Fruit fly (Drosophila melanogaster) whole organism, embryonic: ENCODE data around the gene Tcs3.
A peak's percentile ranks its signal among the peaks of the same experiment; 100 is the strongest.

ENCODE experiments used
- Antp ChIP-seq: fragments of 200-800 bp; sonication (Bioruptor generic); optimal IDR thresholded peaks from 3 replicates; lab custom pipeline; 2016; ENCODE audit warnings: missing biosample characterization, missing genetic modification characterization
- CG1233 ChIP-seq: fragments of 200-800 bp; sonication (Bioruptor generic); optimal IDR thresholded peaks from 4 replicates; lab custom pipeline; 2018; ENCODE audit warnings: missing biosample characterization, mild to moderate bottlenecking, missing genetic modification characterization
- CG12391 ChIP-seq: fragments of 200-800 bp; sonication (Bioruptor generic); optimal IDR thresholded peaks from 3 replicates; lab custom pipeline; 2018; ENCODE audit warnings: missing biosample characterization, mild to moderate bottlenecking, missing genetic modification characterization, moderate library complexity
- CG14441 ChIP-seq: fragments of 200-800 bp; sonication (Bioruptor generic); IDR thresholded peaks from 2 replicates; pipeline ENCODE4 v1.3.6; 2022; ENCODE audit warnings: missing biosample characterization, missing genetic modification characterization
- CG14710 ChIP-seq: fragments of 200-800 bp; sonication (Bioruptor generic); optimal IDR thresholded peaks from 3 replicates; lab custom pipeline; 2019; ENCODE audit warnings: missing biosample characterization, mild to moderate bottlenecking, missing genetic modification characterization, moderate library complexity
- CG15269 ChIP-seq: fragments of 200-800 bp; sonication (Bioruptor generic); optimal IDR thresholded peaks from 2 replicates; lab custom pipeline; 2018; ENCODE audit warnings: missing biosample characterization, mild to moderate bottlenecking, missing genetic modification characterization, moderate library complexity
- CG16813 ChIP-seq: fragments of 200-800 bp; sonication (Bioruptor generic); IDR thresholded peaks from 3 replicates; pipeline ENCODE4 v1.3.6; 2022; ENCODE audit warnings: missing biosample characterization, missing genetic modification characterization; ENCODE audit not compliant: partially characterized antibody
- CG16863 ChIP-seq: fragments of 200-800 bp; sonication (Bioruptor generic); optimal IDR thresholded peaks from 3 replicates; lab custom pipeline; 2016; ENCODE audit warnings: missing biosample characterization, missing genetic modification characterization
- CG17361 ChIP-seq: fragments of 200-800 bp; sonication (Bioruptor generic); IDR thresholded peaks from 3 replicates; pipeline ENCODE4 v1.3.6; 2022; ENCODE audit warnings: missing biosample characterization, missing genetic modification characterization
- CG17385 ChIP-seq: fragments of 200-800 bp; sonication (Bioruptor generic); optimal IDR thresholded peaks from 3 replicates; lab custom pipeline; 2018; ENCODE audit warnings: missing biosample characterization, mild to moderate bottlenecking, missing genetic modification characterization
- CG18262 ChIP-seq: fragments of 200-800 bp; optimal IDR thresholded peaks from 3 replicates; lab custom pipeline; 2019; ENCODE audit warnings: missing biosample characterization, mild to moderate bottlenecking, missing genetic modification characterization, moderate library complexity
- CG2678 ChIP-seq: fragments of 200-800 bp; sonication (Bioruptor generic); optimal IDR thresholded peaks from 3 replicates; lab custom pipeline; 2019; ENCODE audit warnings: missing biosample characterization, mild to moderate bottlenecking, missing genetic modification characterization, moderate library complexity
- CG2712 ChIP-seq: fragments of 200-800 bp; optimal IDR thresholded peaks from 3 replicates; lab custom pipeline; 2019; ENCODE audit warnings: missing biosample characterization, mild to moderate bottlenecking, missing genetic modification characterization, moderate library complexity
- CG32772 ChIP-seq: fragments of 200-800 bp; sonication (Bioruptor generic); IDR thresholded peaks from 2 replicates; pipeline ENCODE4 v1.3.6; 2022; ENCODE audit warnings: missing biosample characterization, missing genetic modification characterization
- CG7839 ChIP-seq: fragments of 200-800 bp; sonication (Bioruptor generic); optimal IDR thresholded peaks from 3 replicates; lab custom pipeline; 2018; ENCODE audit warnings: missing biosample characterization, mild to moderate bottlenecking, missing genetic modification characterization, moderate library complexity
- CG9727 ChIP-seq: fragments of 200-800 bp; sonication (Bioruptor generic); optimal IDR thresholded peaks from 3 replicates; lab custom pipeline; 2017; ENCODE audit warnings: missing biosample characterization, mild to moderate bottlenecking, missing genetic modification characterization
- CoRest ChIP-seq: fragments of 200-800 bp; sonication (Bioruptor generic); optimal IDR thresholded peaks from 3 replicates; lab custom pipeline; 2018; ENCODE audit warnings: missing biosample characterization, mild to moderate bottlenecking, missing genetic modification characterization, moderate library complexity
- D ChIP-seq, 2 experiments: fragments of 200-800 bp in 1 of 2; fragments of >200 bp in 1 of 2; sonication (Bioruptor generic) in 1 of 2; optimal IDR thresholded peaks; 2 replicates in 1 of 2; 3 replicates in 1 of 2; lab custom pipeline; 2017; ENCODE audit warnings: mild to moderate bottlenecking in 1 of 2, missing biosample characterization in 1 of 2, missing genetic modification characterization in 1 of 2, missing genetic modification reagents in 1 of 2
- HLH4C ChIP-seq: fragments of 200-800 bp; sonication (Bioruptor generic); IDR thresholded peaks from 3 replicates; pipeline ENCODE4 v1.3.6; 2022; ENCODE audit warnings: missing biosample characterization, missing genetic modification characterization; ENCODE audit not compliant: partially characterized antibody
- Hr51 ChIP-seq, 2 experiments: fragments of 200-800 bp; sonication (Bioruptor generic); optimal IDR thresholded peaks; 2 replicates in 1 of 2; 3 replicates in 1 of 2; lab custom pipeline; 2016 to 2018; ENCODE audit warnings: missing biosample characterization in 2 of 2, missing genetic modification characterization in 2 of 2, mild to moderate bottlenecking in 1 of 2, moderate library complexity in 1 of 2
- Jarid2 ChIP-seq: fragments of 200-800 bp; sonication (Bioruptor generic); optimal IDR thresholded peaks from 3 replicates; lab custom pipeline; 2017; ENCODE audit warnings: mild to moderate bottlenecking, missing biosample characterization, missing genetic modification reagents, missing genetic modification characterization
- Meics ChIP-seq: fragments of 200-800 bp; sonication (Bioruptor generic); optimal IDR thresholded peaks from 2 replicates; lab custom pipeline; 2017; ENCODE audit warnings: missing biosample characterization, mild to moderate bottlenecking, missing genetic modification characterization
- Six4 ChIP-seq: fragments of 200-800 bp; sonication (Bioruptor generic); optimal IDR thresholded peaks from 2 replicates; lab custom pipeline; 2016; ENCODE audit warnings: missing biosample characterization, missing genetic modification characterization
- Sox100B ChIP-seq: fragments of 200-800 bp; sonication (Bioruptor generic); optimal IDR thresholded peaks from 3 replicates; lab custom pipeline; 2018; ENCODE audit warnings: missing biosample characterization, mild to moderate bottlenecking, missing genetic modification characterization
- Spps ChIP-seq: fragments of 200-800 bp; sonication (Bioruptor generic); optimal IDR thresholded peaks from 2 replicates; lab custom pipeline; 2018; ENCODE audit warnings: missing biosample characterization, mild to moderate bottlenecking, missing genetic modification characterization
- Vsx1 ChIP-seq: fragments of 200-800 bp; sonication (Bioruptor generic); optimal IDR thresholded peaks from 2 replicates; lab custom pipeline; 2017; ENCODE audit warnings: missing biosample characterization, mild to moderate bottlenecking, missing genetic modification characterization, missing genetic modification reagents
- bcd ChIP-seq: fragments of 200-800 bp; sonication (Bioruptor generic); optimal IDR thresholded peaks from 2 replicates; lab custom pipeline; 2017; ENCODE audit warnings: missing biosample characterization, mild to moderate bottlenecking, missing genetic modification characterization
- br ChIP-seq: fragments of >200 bp; optimal IDR thresholded peaks from 2 replicates; lab custom pipeline; 2017
- bsh ChIP-seq, 2 experiments: fragments of 200-800 bp; sonication (Bioruptor generic); optimal IDR thresholded peaks; 2 replicates each; lab custom pipeline; 2017 to 2018; ENCODE audit warnings: mild to moderate bottlenecking in 2 of 2, missing biosample characterization in 2 of 2, missing genetic modification characterization in 2 of 2, moderate library complexity in 1 of 2
- corto ChIP-seq: fragments of 200-800 bp; sonication (Bioruptor generic); optimal IDR thresholded peaks from 2 replicates; lab custom pipeline; 2016; ENCODE audit warnings: missing biosample characterization, mild to moderate bottlenecking, missing genetic modification characterization, moderate library complexity
- dmrt99B ChIP-seq: fragments of 200-800 bp; sonication (Bioruptor generic); optimal IDR thresholded peaks from 2 replicates; lab custom pipeline; 2018; ENCODE audit warnings: missing biosample characterization, mild to moderate bottlenecking, missing genetic modification characterization, moderate library complexity
- dysf ChIP-seq: fragments of 200-800 bp; sonication (Bioruptor generic); IDR thresholded peaks from 3 replicates; pipeline ENCODE4 v1.3.6; 2022; ENCODE audit warnings: missing biosample characterization, missing genetic modification characterization
- emc ChIP-seq: fragments of 200-800 bp; sonication (Bioruptor generic); optimal IDR thresholded peaks from 2 replicates; lab custom pipeline; 2016; ENCODE audit warnings: missing biosample characterization, missing genetic modification characterization
- grau ChIP-seq: fragments of 200-800 bp; optimal IDR thresholded peaks from 3 replicates; lab custom pipeline; 2019; ENCODE audit warnings: missing biosample characterization, mild to moderate bottlenecking, missing genetic modification characterization, moderate library complexity
- grn ChIP-seq: fragments of 200-800 bp; sonication (Bioruptor generic); optimal IDR thresholded peaks from 3 replicates; lab custom pipeline; 2017; ENCODE audit warnings: missing biosample characterization, missing genetic modification characterization
- her ChIP-seq: fragments of 200-800 bp; sonication (Bioruptor generic); optimal IDR thresholded peaks from 2 replicates; lab custom pipeline; 2016; ENCODE audit warnings: missing biosample characterization, missing genetic modification characterization
- ind ChIP-seq: fragments of 200-800 bp; sonication (Bioruptor generic); optimal IDR thresholded peaks from 3 replicates; lab custom pipeline; 2016; ENCODE audit warnings: missing biosample characterization, missing genetic modification characterization
- knrl ChIP-seq: fragments of 200-800 bp; sonication (Bioruptor generic); IDR thresholded peaks from 3 replicates; pipeline ENCODE4 v1.3.6; 2022; ENCODE audit warnings: missing biosample characterization, missing genetic modification characterization; ENCODE audit not compliant: partially characterized antibody
- lab ChIP-seq: fragments of 200-800 bp; sonication (Bioruptor generic); optimal IDR thresholded peaks from 3 replicates; lab custom pipeline; 2017; ENCODE audit warnings: missing biosample characterization, missing genetic modification characterization, mild to moderate bottlenecking, moderate library complexity, missing genetic modification reagents
- mirr ChIP-seq: fragments of 200-800 bp; sonication (Bioruptor generic); optimal IDR thresholded peaks from 3 replicates; lab custom pipeline; 2018; ENCODE audit warnings: missing biosample characterization, mild to moderate bottlenecking, missing genetic modification characterization
- nerfin-1 ChIP-seq: fragments of 200-800 bp; sonication (Bioruptor generic); optimal IDR thresholded peaks from 3 replicates; lab custom pipeline; 2019; ENCODE audit warnings: missing biosample characterization, mild to moderate bottlenecking, missing genetic modification characterization, moderate library complexity
- pan ChIP-seq, 4 experiments: fragments of >200 bp in 3 of 4; fragments of 200-800 bp in 1 of 4; sonication (Bioruptor generic) in 1 of 4; optimal IDR thresholded peaks in 3 of 4; IDR thresholded peaks in 1 of 4; 2 replicates each; pipeline versions ENCODE4 v1.3.6 to Lab custom; 2017 to 2022; ENCODE audit warnings: missing biosample characterization in 2 of 4, missing genetic modification characterization in 2 of 4, mixed read lengths in 1 of 4
- phol ChIP-seq: fragments of 200-800 bp; sonication (Bioruptor generic); optimal IDR thresholded peaks from 3 replicates; lab custom pipeline; 2018; ENCODE audit warnings: missing biosample characterization, mild to moderate bottlenecking, missing genetic modification characterization, moderate library complexity
- salm ChIP-seq: fragments of 200-800 bp; sonication (Bioruptor generic); optimal IDR thresholded peaks from 2 replicates; lab custom pipeline; 2018; ENCODE audit warnings: missing biosample characterization, mild to moderate bottlenecking, missing genetic modification characterization
- tgo ChIP-seq: fragments of 200-800 bp; sonication (Bioruptor generic); IDR thresholded peaks from 3 replicates; pipeline ENCODE4 v1.3.6; 2022; ENCODE audit warnings: missing biosample characterization, missing genetic modification characterization
- trem ChIP-seq: fragments of 200-800 bp; optimal IDR thresholded peaks from 3 replicates; lab custom pipeline; 2019; ENCODE audit warnings: missing biosample characterization, mild to moderate bottlenecking, missing genetic modification characterization, moderate library complexity

Tcs3 gene

DNA sequence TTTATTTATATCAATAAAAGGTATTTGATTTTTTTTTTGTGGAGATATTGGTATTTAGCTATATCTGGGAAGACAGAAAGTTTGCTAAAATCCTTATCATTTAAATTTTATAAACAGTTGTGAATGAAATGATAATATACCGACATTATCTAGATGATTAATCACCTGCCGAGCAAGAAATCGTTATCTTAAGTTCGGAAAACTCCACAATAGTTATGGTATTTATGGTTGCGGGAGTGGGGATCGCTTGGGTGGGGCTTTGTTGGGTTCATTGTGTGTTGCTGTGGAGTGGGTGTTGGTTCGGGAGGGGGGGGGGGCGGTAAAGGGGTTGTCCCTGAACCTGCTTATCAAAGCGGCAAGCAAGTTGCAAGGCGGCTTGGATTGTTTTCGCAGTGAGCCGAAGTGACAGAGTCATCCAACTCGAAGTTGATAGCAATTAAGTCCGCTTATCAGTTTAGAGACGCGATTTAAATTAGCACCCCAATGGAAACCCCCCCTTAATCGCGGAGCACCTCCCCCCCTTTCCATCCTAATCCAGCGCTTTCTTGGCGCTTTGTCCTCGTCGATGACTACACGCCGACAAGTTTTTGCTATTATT is 40.5 kb downstream of the Tcs3 start (continued):
- no peak for TF ChIP-seq Six4 (GFP tag; lab: Kevin White, UChicago)
- TF ChIP-seq mirr: no peak
- TF ChIP-seq lab (GFP tag; lab: Kevin White, UChicago): peak; percentile 66
- TF ChIP-seq HLH4C (GFP tag; lab: Robert Waterston, UW): 0 out of 3 replicates have a peak, but pooled peaks have one; percentile 8
- TF ChIP-seq grn (GFP tag; lab: Kevin White, UChicago): peak; percentile 37
- no peak for TF ChIP-seq Spps
- TF ChIP-seq emc (GFP tag; lab: Kevin White, UChicago): no peak
- no peak for TF ChIP-seq salm
- no peak for TF ChIP-seq corto (GFP tag; lab: Kevin White, UChicago)
- TF ChIP-seq, all 482 proteins: peak for 9

DNA sequence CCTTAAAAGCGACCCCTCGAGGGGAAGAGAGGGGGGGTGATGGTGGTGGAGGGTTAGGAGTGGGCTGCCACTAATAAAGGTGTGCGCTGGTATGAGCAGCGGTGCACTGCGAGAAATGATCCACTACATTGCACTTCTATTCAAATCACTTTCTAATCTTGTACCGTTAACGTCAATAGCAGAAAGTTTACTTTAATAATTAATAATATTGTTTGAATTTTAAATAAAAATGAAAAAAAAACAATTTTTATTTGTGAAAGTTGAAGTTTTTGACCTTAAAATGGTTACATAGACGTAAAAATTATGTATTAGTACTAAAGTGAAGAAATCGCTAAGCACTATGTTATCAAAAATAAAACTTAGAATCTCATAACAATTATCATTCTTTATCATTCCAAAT is 41.1 kb downstream of the Tcs3 start:
- TF ChIP-seq her (GFP tag; lab: Kevin White, UChicago): no peak
- no peak for TF ChIP-seq CG16813
- peak; percentile 41 for TF ChIP-seq grau
- TF ChIP-seq Meics (GFP tag; lab: Kevin White, UChicago): peak; percentile 47
- no peak for TF ChIP-seq CG16863 (GFP tag; lab: Kevin White, UChicago)
- TF ChIP-seq pan (optimal IDR thresholded peaks at IDR 0.05; lab: Kevin White, UChicago): no peak
- TF ChIP-seq pan (GFP tag; optimal IDR thresholded peaks at IDR 0.05 in 1 of 2, IDR thresholded peaks at IDR 0.05 in 1 of 2): peak in 1 of 2 experiments; percentile 31
- peak; percentile 3 for TF ChIP-seq CG12391 (tag; lab: Kevin White, UChicago)
- no peak for TF ChIP-seq ind (GFP tag; lab: Kevin White, UChicago)
- no peak for TF ChIP-seq knrl
- TF ChIP-seq phol (tag; lab: Kevin White, UChicago): peak; percentile 61
- no peak for TF ChIP-seq tgo (GFP tag; lab: Robert Waterston, UW)
- TF ChIP-seq CG14441 (GFP tag; lab: Robert Waterston, UW): peak; percentile 27; the same call in 1 of the 2 replicates
- no peak for TF ChIP-seq dysf
- peak; percentile 51 for TF ChIP-seq CG15269 (tag; lab: Kevin White, UChicago)
- no peak for TF ChIP-seq Antp (GFP tag; lab: Kevin White, UChicago)
- peak; percentile 10 for TF ChIP-seq trem
- TF ChIP-seq CoRest: peak; percentile 16
- peak; percentile 30 for TF ChIP-seq CG9727 (GFP tag; lab: Kevin White, UChicago)
- TF ChIP-seq bsh (GFP tag; optimal IDR thresholded peaks at IDR 0.05; lab: Kevin White, UChicago): peak in 1 of 2 experiments; percentile 9
- peak; percentile 40 for TF ChIP-seq CG7839 (tag; lab: Kevin White, UChicago)
- no peak for TF ChIP-seq Spps
- TF ChIP-seq Hr51 (GFP tag; optimal IDR thresholded peaks at IDR 0.05; lab: Kevin White, UChicago): peak in 1 of 2 experiments; percentile 30
- peak; percentile 62 for TF ChIP-seq CG2678 (tag; lab: Kevin White, UChicago)
- TF ChIP-seq Jarid2: no peak
- TF ChIP-seq br (lab: Kevin White, UChicago): no peak
- TF ChIP-seq CG17385: peak; percentile 13
- TF ChIP-seq CG2712 (tag; lab: Kevin White, UChicago): peak; percentile 27
- TF ChIP-seq CG14710 (tag; lab: Kevin White, UChicago): peak; percentile 8
- TF ChIP-seq dmrt99B (tag; lab: Kevin White, UChicago): peak; percentile 45
- TF ChIP-seq CG17361: peak; percentile 61; the same call in 2 of the 3 replicates
- TF ChIP-seq CG18262 (tag; lab: Kevin White, UChicago): peak; percentile 24
- TF ChIP-seq bcd (GFP tag; lab: Kevin White, UChicago): peak; percentile 10
- TF ChIP-seq nerfin-1 (tag; lab: Kevin White, UChicago): peak; percentile 17
- TF ChIP-seq CG1233 (GFP tag; lab: Kevin White, UChicago): no peak
- TF ChIP-seq Vsx1 (GFP tag; lab: Kevin White, UChicago): no peak
- TF ChIP-seq Sox100B (GFP tag; lab: Kevin White, UChicago): peak; percentile 29
- TF ChIP-seq CG32772 (GFP tag; lab: Robert Waterston, UW): 0 out of 2 replicates have a peak, but pooled peaks have one; percentile 29
- TF ChIP-seq D (optimal IDR thresholded peaks at IDR 0.05; lab: Kevin White, UChicago): no peak
- TF ChIP-seq D (GFP tag; optimal IDR thresholded peaks at IDR 0.05; lab: Kevin White, UChicago): no peak
